Worm (Caenorhabditis elegans) whole organism, L4/young adult: ENCODE data around the gene srx-42.

Experiments
- dao-5 ChIP-seq: sonication (generic microtip); optimal IDR thresholded peaks from 2 replicates; lab custom pipeline; 2016; ENCODE audit warnings: missing genotype, missing genetic modification characterization, moderate library complexity, missing compliant biosample characterization
- him-1 ChIP-seq: sonication (generic microtip); optimal IDR thresholded peaks from 2 replicates; lab custom pipeline; 2016; ENCODE audit warnings: missing genotype, missing genetic modification reagents, missing genetic modification characterization, missing compliant biosample characterization

DNA sequence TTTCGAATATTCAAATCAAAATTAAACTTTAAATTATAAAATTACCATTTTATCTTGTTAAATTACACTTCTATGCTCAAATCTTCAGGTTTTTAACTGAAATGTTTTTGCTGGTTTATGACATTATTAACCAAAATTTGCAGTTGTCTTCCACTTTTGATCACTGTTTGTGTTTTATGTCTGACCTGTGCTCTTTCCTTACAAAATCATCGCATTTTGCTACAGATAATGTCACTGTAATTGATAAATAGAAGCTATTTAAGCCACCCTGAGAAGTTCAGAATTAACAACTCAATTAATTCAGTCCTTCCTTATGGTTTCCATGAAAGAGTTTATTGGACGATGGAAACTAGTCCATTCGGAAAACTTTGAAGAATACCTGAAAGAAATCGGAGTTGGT lies 30.4 kb upstream of the srx-42 start, which contains the start of gene lbp-8:
- TF ChIP-seq dao-5 (tag; lab: Kevin White, UChicago), result no peak
- TF ChIP-seq him-1 (tag; lab: Kevin White, UChicago), result no peak
